Worm (Caenorhabditis elegans): ENCODE results near the gene hsp-4.

- TF ChIP-seq hlh-12 (tag; optimal IDR thresholded peaks at IDR 0.05) (no peak), bed-1 (GFP tag; IDR thresholded peaks at IDR 0.05) (no peak), F39B2.1 (GFP tag; IDR thresholded peaks at IDR 0.05) (no peak), attf-6 (GFP tag; IDR thresholded peaks at IDR 0.05) (peak; percentile 71), athp-1 (tag; optimal IDR thresholded peaks at IDR 0.05) (no peak), him-1 (tag; optimal IDR thresholded peaks at IDR 0.05) (peak; percentile 82), mel-28 (tag; optimal IDR thresholded peaks at IDR 0.05; ENCODE audit: borderline replicate concordance) (no peak)
Observed at ce11 chrII:7301670-7302151, 50.7 kb downstream of the hsp-4 start, which contains the start of gene cul-4.

Data from whole organism, young adult.